Worm (Caenorhabditis elegans): ENCODE measurements around the gene F12E12.1.

DNA sequence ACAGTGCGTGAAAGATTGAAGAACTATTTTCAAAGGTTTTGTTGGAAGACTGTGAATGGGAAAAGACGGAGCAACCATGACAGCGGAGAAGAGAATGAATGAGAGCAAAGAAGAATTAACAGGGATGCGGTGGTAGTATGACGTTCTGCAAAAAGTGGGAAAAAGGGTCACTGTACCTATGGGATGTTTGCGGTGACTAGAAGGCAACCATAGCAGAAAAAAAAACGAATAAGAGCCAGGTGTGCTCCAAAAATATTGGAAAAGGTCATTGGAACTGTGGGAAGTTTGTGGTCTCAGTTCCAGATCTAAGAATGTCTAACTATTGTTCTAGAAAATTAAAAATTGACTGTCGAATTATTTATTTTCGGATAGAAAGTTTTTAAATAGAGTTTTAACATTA is 7.0 kb downstream of the F12E12.1 start, which contains the start of gene fbxb-90:
- TF ChIP-seq ceh-36 (tag; optimal IDR thresholded peaks at IDR 0.05) (no peak), hnd-1 (tag; optimal IDR thresholded peaks at IDR 0.05) (no peak), ama-1 (optimal IDR thresholded peaks at IDR 0.05) (no peak), aly-1 (tag; optimal IDR thresholded peaks at IDR 0.05) (no peak), flt-1 (GFP tag; IDR thresholded peaks at IDR 0.05) (no peak), tbx-37 (GFP tag; conservative IDR thresholded peaks at IDR 0.05) (no peak), tbx-11 (GFP tag; IDR thresholded peaks at IDR 0.05) (no peak), pes-1 (GFP tag; IDR thresholded peaks at IDR 0.05) (no peak), F13C5.2 (tag; optimal IDR thresholded peaks at IDR 0.05) (no peak), hmg-4 (GFP tag; optimal IDR thresholded peaks at IDR 0.05) (no peak), B0310.2 (tag; optimal IDR thresholded peaks at IDR 0.05) (no peak)

Data from whole organism, early embryonic.